Worm (Caenorhabditis elegans) whole organism, late embryonic: ENCODE measurements around the gene Y54G2A.48.

ENCODE experiments used
- C08G9.2 ChIP-seq: sonication (generic microtip); optimal IDR thresholded peaks from 2 replicates; lab custom pipeline; 2016; ENCODE audit warnings: mild to moderate bottlenecking, missing genetic modification characterization, moderate library complexity, missing compliant biosample characterization
- C38D4.7 ChIP-seq: fragments of 200-800 bp; sonication (Bioruptor generic); optimal IDR thresholded peaks from 2 replicates; lab custom pipeline; 2018; ENCODE audit warnings: mild to moderate bottlenecking, missing genetic modification characterization, moderate library complexity, missing compliant biosample characterization
- K02D7.2 ChIP-seq: sonication (generic microtip); optimal IDR thresholded peaks from 2 replicates; lab custom pipeline; 2017; ENCODE audit warnings: mild to moderate bottlenecking, missing genetic modification characterization, missing compliant biosample characterization
- K09A11.1 ChIP-seq: sonication (generic microtip); optimal IDR thresholded peaks from 2 replicates; lab custom pipeline; 2017; ENCODE audit warnings: antibody characterized with exemption, mild to moderate bottlenecking, missing genetic modification characterization, missing compliant biosample characterization; ENCODE audit not compliant: insufficient read depth
- T23F11.4 ChIP-seq: fragments of 200-800 bp; sonication (Bioruptor generic); optimal IDR thresholded peaks from 2 replicates; lab custom pipeline; 2018; ENCODE audit warnings: mild to moderate bottlenecking, missing genetic modification characterization, missing compliant biosample characterization
- Y22D7AL.16 ChIP-seq: sonication (generic microtip); optimal IDR thresholded peaks from 2 replicates; lab custom pipeline; 2016; ENCODE audit warnings: missing genetic modification characterization, missing compliant biosample characterization
- ahr-1 ChIP-seq: sonication (generic microtip); optimal IDR thresholded peaks from 2 replicates; lab custom pipeline; 2016; ENCODE audit warnings: missing genetic modification characterization, missing compliant biosample characterization
- ama-1 ChIP-seq: fragments of 150-350 bp; optimal IDR thresholded peaks from 2 replicates; lab custom pipeline; 2014
- ceh-14 ChIP-seq: sonication (generic microtip); optimal IDR thresholded peaks from 2 replicates; lab custom pipeline; 2016; ENCODE audit warnings: missing genotype, missing genetic modification characterization, missing compliant biosample characterization
- ceh-2 ChIP-seq: sonication (generic microtip); optimal IDR thresholded peaks from 2 replicates; lab custom pipeline; 2016; ENCODE audit warnings: missing genotype, missing genetic modification characterization, missing compliant biosample characterization
- ceh-22 ChIP-seq: sonication (generic microtip); optimal IDR thresholded peaks from 2 replicates; lab custom pipeline; 2017; ENCODE audit warnings: missing biosample characterization, missing genetic modification characterization
- ceh-24 ChIP-seq: sonication (generic microtip); optimal IDR thresholded peaks from 2 replicates; lab custom pipeline; 2016; ENCODE audit warnings: mild to moderate bottlenecking, missing genetic modification characterization, missing compliant biosample characterization
- ceh-30 ChIP-seq: fragments of 150-350 bp; optimal IDR thresholded peaks from 2 replicates; lab custom pipeline; 2014; ENCODE audit warnings: missing biosample characterization, missing genetic modification characterization
- ceh-31 ChIP-seq: sonication (generic microtip); optimal IDR thresholded peaks from 2 replicates; lab custom pipeline; 2016; ENCODE audit warnings: missing genetic modification characterization, missing compliant biosample characterization
- ceh-34 ChIP-seq: sonication (generic microtip); optimal IDR thresholded peaks from 2 replicates; lab custom pipeline; 2016; ENCODE audit warnings: mild to moderate bottlenecking, missing genetic modification characterization, missing compliant biosample characterization
- ceh-6 ChIP-seq: fragments of 200-800 bp; sonication (Bioruptor generic); optimal IDR thresholded peaks from 2 replicates; lab custom pipeline; 2018; ENCODE audit warnings: mild to moderate bottlenecking, missing genetic modification characterization, missing compliant biosample characterization
- ceh-9 ChIP-seq: sonication (generic microtip); optimal IDR thresholded peaks from 2 replicates; lab custom pipeline; 2016; ENCODE audit warnings: mild to moderate bottlenecking, missing genetic modification characterization, inconsistent platforms, missing compliant biosample characterization
- dve-1 ChIP-seq: sonication (generic microtip); optimal IDR thresholded peaks from 2 replicates; lab custom pipeline; 2017; ENCODE audit warnings: antibody characterized with exemption, mild to moderate bottlenecking, missing genetic modification characterization, missing compliant biosample characterization
- elt-2 ChIP-seq: sonication (generic microtip); optimal IDR thresholded peaks from 2 replicates; lab custom pipeline; 2016; ENCODE audit warnings: missing genetic modification reagents, missing genetic modification characterization, missing compliant biosample characterization
- ets-4 ChIP-seq: sonication (generic microtip); optimal IDR thresholded peaks from 2 replicates; lab custom pipeline; 2016; ENCODE audit warnings: missing genetic modification characterization, missing compliant biosample characterization
- eyg-1 ChIP-seq: sonication (generic microtip); optimal IDR thresholded peaks from 2 replicates; lab custom pipeline; 2016; ENCODE audit warnings: missing genotype, missing genetic modification characterization, missing compliant biosample characterization
- fkh-6 ChIP-seq: sonication (generic microtip); optimal IDR thresholded peaks from 2 replicates; lab custom pipeline; 2016; ENCODE audit warnings: missing genetic modification characterization, missing compliant biosample characterization
- gmeb-2 ChIP-seq: sonication (generic microtip); optimal IDR thresholded peaks from 2 replicates; lab custom pipeline; 2016; ENCODE audit warnings: missing genetic modification characterization, inconsistent platforms, missing compliant biosample characterization
- hlh-15 ChIP-seq: sonication (generic microtip); optimal IDR thresholded peaks from 2 replicates; lab custom pipeline; 2016; ENCODE audit warnings: missing genetic modification characterization, missing compliant biosample characterization
- hlh-30 ChIP-seq: sonication (generic microtip); optimal IDR thresholded peaks from 2 replicates; lab custom pipeline; 2017; ENCODE audit warnings: antibody characterized with exemption, missing genetic modification characterization, missing compliant biosample characterization; ENCODE audit not compliant: insufficient read depth
- hlh-8 ChIP-seq: sonication (generic microtip); optimal IDR thresholded peaks from 2 replicates; lab custom pipeline; 2016; ENCODE audit warnings: missing genotype, missing genetic modification characterization, missing compliant biosample characterization
- lin-11 ChIP-seq: fragments of 200-800 bp; sonication (Bioruptor generic); optimal IDR thresholded peaks from 2 replicates; lab custom pipeline; 2018; ENCODE audit warnings: mild to moderate bottlenecking, missing genetic modification characterization, missing compliant biosample characterization
- madf-2 ChIP-seq: sonication (generic microtip); optimal IDR thresholded peaks from 2 replicates; lab custom pipeline; 2017; ENCODE audit warnings: missing genetic modification characterization, missing compliant biosample characterization
- nfya-1 ChIP-seq: sonication (generic microtip); optimal IDR thresholded peaks from 2 replicates; lab custom pipeline; 2017; ENCODE audit warnings: missing genetic modification characterization, mild to moderate bottlenecking, missing compliant biosample characterization, antibody characterized with exemption, moderate library complexity
- nhr-232 ChIP-seq: sonication (generic microtip); optimal IDR thresholded peaks from 2 replicates; lab custom pipeline; 2016; ENCODE audit warnings: missing genetic modification characterization, missing compliant biosample characterization
- odd-2 ChIP-seq: sonication (generic microtip); optimal IDR thresholded peaks from 2 replicates; lab custom pipeline; 2017; ENCODE audit warnings: antibody characterized with exemption, mild to moderate bottlenecking, missing genetic modification characterization, missing compliant biosample characterization
- pag-3 ChIP-seq: sonication (generic microtip); optimal IDR thresholded peaks from 2 replicates; lab custom pipeline; 2016; ENCODE audit warnings: missing compliant biosample characterization, missing genetic modification characterization, borderline replicate concordance
- pax-1 ChIP-seq: fragments of 150-350 bp; optimal IDR thresholded peaks from 2 replicates; lab custom pipeline; 2014; ENCODE audit warnings: missing biosample characterization, missing genetic modification characterization
- pha-4 ChIP-seq: fragments of 150-350 bp; optimal IDR thresholded peaks from 2 replicates; lab custom pipeline; 2018; ENCODE audit warnings: missing biosample characterization, missing genetic modification reagents, missing genetic modification characterization
- pqm-1 ChIP-seq: sonication (generic microtip); optimal IDR thresholded peaks from 2 replicates; lab custom pipeline; 2016; ENCODE audit warnings: missing genetic modification characterization, missing compliant biosample characterization
- pros-1 ChIP-seq: fragments of 150-350 bp; optimal IDR thresholded peaks from 2 replicates; lab custom pipeline; 2014; ENCODE audit warnings: missing biosample characterization, missing genetic modification reagents, missing genetic modification characterization
- sdc-2 ChIP-seq: sonication (generic microtip); optimal IDR thresholded peaks from 2 replicates; lab custom pipeline; 2016; ENCODE audit warnings: missing genotype, missing genetic modification characterization, missing compliant biosample characterization
- sox-2 ChIP-seq: fragments of 200-800 bp; sonication (Bioruptor generic); IDR thresholded peaks from 2 replicates; pipeline ENCODE4 v1.3.6; 2022; ENCODE audit warnings: missing genetic modification reagents, missing genetic modification characterization, missing compliant biosample characterization
- sox-4 ChIP-seq: sonication (generic microtip); optimal IDR thresholded peaks from 2 replicates; lab custom pipeline; 2017; ENCODE audit warnings: mild to moderate bottlenecking, missing genetic modification characterization, inconsistent platforms, missing compliant biosample characterization
- syd-9 ChIP-seq: sonication (generic microtip); optimal IDR thresholded peaks from 2 replicates; lab custom pipeline; 2016; ENCODE audit warnings: mild to moderate bottlenecking, missing genetic modification characterization, moderate library complexity, missing compliant biosample characterization
- tbx-2 ChIP-seq: sonication (generic microtip); optimal IDR thresholded peaks from 2 replicates; lab custom pipeline; 2016; ENCODE audit warnings: missing genetic modification characterization, missing compliant biosample characterization
- tbx-7 ChIP-seq: sonication (generic microtip); optimal IDR thresholded peaks from 2 replicates; lab custom pipeline; 2016; ENCODE audit warnings: missing genotype, missing genetic modification characterization, missing compliant biosample characterization
- unc-3 ChIP-seq, 2 experiments: fragments of 200-800 bp in 1 of 2; sonication (Bioruptor generic) in 1 of 2; sonication (generic microtip) in 1 of 2; conservative IDR thresholded peaks in 1 of 2; optimal IDR thresholded peaks in 1 of 2; 2 replicates each; pipeline versions ENCODE4 v1.3.6 to Lab custom; 2016 to 2022; ENCODE audit warnings: missing compliant biosample characterization in 2 of 2, missing genetic modification characterization in 2 of 2, missing genetic modification reagents in 1 of 2
- unc-55 ChIP-seq: sonication (generic microtip); optimal IDR thresholded peaks from 2 replicates; lab custom pipeline; 2017; ENCODE audit warnings: missing biosample characterization, missing genetic modification reagents, missing genetic modification characterization
- unc-86 ChIP-seq: sonication (generic microtip); optimal IDR thresholded peaks from 2 replicates; lab custom pipeline; 2016; ENCODE audit warnings: missing genetic modification characterization, missing compliant biosample characterization
- zip-5 ChIP-seq: sonication (generic microtip); optimal IDR thresholded peaks from 2 replicates; lab custom pipeline; 2016; ENCODE audit warnings: missing genetic modification characterization, missing compliant biosample characterization
- ztf-16 ChIP-seq: sonication (generic microtip); optimal IDR thresholded peaks from 2 replicates; lab custom pipeline; 2017; ENCODE audit warnings: missing genetic modification characterization, missing compliant biosample characterization

Gene Y54G2A.48

ce11 chrIV:2809208-2809607 lies 23.3 kb downstream of the Y54G2A.48 start, which contains the start of gene Y54G2A.76:
Gene Y54G2A.76 (plus strand): TSS chrIV:2809410.
- TF ChIP-seq K09A11.1 (tag; lab: Kevin White, UChicago) (no peak), pros-1 (no peak), pha-4 (no peak), pag-3 (tag; lab: Kevin White, UChicago) (no peak), ceh-31 (tag; lab: Kevin White, UChicago) (no peak), pax-1 (tag; lab: Kevin White, UChicago) (no peak), odd-2 (tag; lab: Kevin White, UChicago) (no peak), ama-1 (lab: Kevin White, UChicago) (no peak), unc-3 (GFP tag; conservative IDR thresholded peaks at IDR 0.05; lab: Robert Waterston, UW) (no peak), unc-3 (tag; optimal IDR thresholded peaks at IDR 0.05; lab: Kevin White, UChicago) (no peak), C08G9.2 (tag; lab: Kevin White, UChicago) (no peak), nhr-232 (no peak), unc-55 (GFP tag; lab: Kevin White, UChicago) (no peak), lin-11 (no peak), hlh-8 (tag; lab: Kevin White, UChicago) (no peak), dve-1 (tag; lab: Kevin White, UChicago) (no peak)

- TF ChIP-seq ceh-9 (tag; lab: Kevin White, UChicago), result no peak
- no peak for TF ChIP-seq ceh-30 (tag; lab: Kevin White, UChicago)
Measured at ce11 chrIV:2808154-2808553, 24.3 kb downstream of the Y54G2A.48 start.

ce11 chrIV:2805525-2805924 lies 27.0 kb downstream of the Y54G2A.48 start, which contains the start of gene Y54G2A.45:
Gene Y54G2A.45 (plus strand): TSS chrIV:2805857.
- TF ChIP-seq ceh-14 (no peak), T23F11.4 (peak; percentile 17), gmeb-2 (tag; lab: Kevin White, UChicago) (no peak), eyg-1 (tag; lab: Kevin White, UChicago) (no peak), fkh-6 (tag; lab: Kevin White, UChicago) (no peak), ceh-30 (tag; lab: Kevin White, UChicago) (no peak), syd-9 (tag; lab: Kevin White, UChicago) (no peak), tbx-2 (tag; lab: Kevin White, UChicago) (peak; percentile 44), C38D4.7 (GFP tag; lab: Kevin White, UChicago) (peak; percentile 41), nhr-232 (peak; percentile 47), dve-1 (tag; lab: Kevin White, UChicago) (peak; percentile 75), lin-11 (no peak), sox-4 (tag; lab: Kevin White, UChicago) (peak; percentile 22), elt-2 (peak; percentile 88), ets-4 (tag; lab: Kevin White, UChicago) (no peak), hlh-15 (tag; lab: Kevin White, UChicago) (no peak), sdc-2 (peak; percentile 66), ahr-1 (tag; lab: Kevin White, UChicago) (peak; percentile 10), K02D7.2 (tag; lab: Kevin White, UChicago) (peak; percentile 46), pag-3 (tag; lab: Kevin White, UChicago) (no peak), ceh-31 (tag; lab: Kevin White, UChicago) (no peak), ceh-2 (no peak), ceh-9 (tag; lab: Kevin White, UChicago) (no peak), sox-2 (no peak), tbx-7 (tag; lab: Kevin White, UChicago) (peak; percentile 26), hlh-30 (tag; lab: Kevin White, UChicago) (peak; percentile 79), nfya-1 (tag; lab: Kevin White, UChicago) (no peak), ceh-34 (tag; lab: Kevin White, UChicago) (peak; percentile 6), ceh-6 (peak; percentile 23), unc-86 (tag; lab: Kevin White, UChicago) (peak; percentile 51), zip-5 (tag; lab: Kevin White, UChicago) (no peak), pqm-1 (peak; percentile 43), unc-3 (GFP tag; conservative IDR thresholded peaks at IDR 0.05; lab: Robert Waterston, UW) (no peak), unc-3 (tag; optimal IDR thresholded peaks at IDR 0.05; lab: Kevin White, UChicago) (no peak), ztf-16 (tag; lab: Kevin White, UChicago) (peak; percentile 43), ceh-22 (tag; lab: Kevin White, UChicago) (no peak), pros-1 (no peak), Y22D7AL.16 (peak; percentile 49), madf-2 (peak; percentile 6), ceh-24 (no peak)
